Fruit fly (Drosophila melanogaster) S2 (cell line): ENCODE data around the gene PDCD-5.

Experiments
- CG8478 ChIP-seq: fragments of >200 bp; optimal IDR thresholded peaks from 2 replicates; lab custom pipeline; 2018
- CTCF ChIP-seq, 2 experiments: fragments of >200 bp; optimal IDR thresholded peaks; 2 replicates each; lab custom pipeline; 2018

DNA sequence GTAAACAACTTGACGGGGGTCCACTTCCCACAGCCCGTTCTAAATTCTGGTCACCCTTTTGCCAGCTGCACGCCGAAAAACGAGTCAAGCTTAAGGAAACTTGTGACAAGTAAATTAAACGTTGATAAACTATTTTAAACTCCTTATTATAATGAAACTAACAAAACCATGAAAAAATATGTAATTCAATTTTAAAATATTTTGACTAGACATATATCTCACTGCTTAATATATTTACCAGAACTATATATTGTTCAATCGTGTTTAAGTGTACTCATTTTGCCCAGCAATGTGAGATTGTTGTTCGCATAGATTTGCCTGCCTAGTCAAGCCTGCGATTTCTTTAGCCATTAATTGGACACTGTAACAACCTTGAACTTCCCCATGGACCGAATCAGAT is 27.7 kb upstream of the PDCD-5 start, which contains the start of gene CG13053:
- no peak for TF ChIP-seq CTCF (optimal IDR thresholded peaks at IDR 0.05; lab: Kevin White, UChicago)
- TF ChIP-seq CG8478 (lab: Kevin White, UChicago), result no peak
